Worm (Caenorhabditis elegans): Measurements from ENCODE around the gene Y57G7A.2.

DNA sequence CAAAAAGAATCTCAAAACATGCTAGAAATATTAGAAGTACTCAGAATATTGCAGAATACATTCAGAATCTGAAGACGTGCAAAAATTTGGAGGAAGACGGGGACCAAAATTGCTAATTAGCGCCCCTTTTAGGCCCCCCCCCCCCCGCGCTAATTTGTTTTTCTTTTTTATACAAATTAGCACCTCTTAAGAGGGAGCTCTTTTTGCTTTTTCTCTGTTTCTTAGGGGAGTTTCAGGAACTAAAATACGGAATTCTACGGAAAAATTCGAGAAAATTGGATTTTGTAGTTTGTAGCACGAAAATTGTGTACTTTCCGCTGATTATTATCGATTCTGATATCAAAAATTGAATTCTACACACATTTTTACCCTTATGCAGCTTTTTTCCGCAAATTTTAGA is 5.7 kb downstream of the Y57G7A.2 start, which contains the start of gene glb-31:
- TF ChIP-seq ztf-25 (GFP tag; IDR thresholded peaks at IDR 0.05): no peak
- TF ChIP-seq lin-54 (GFP tag; optimal IDR thresholded peaks at IDR 0.05): no peak
- no peak for TF ChIP-seq athp-1 (tag; optimal IDR thresholded peaks at IDR 0.05)
- no peak for TF ChIP-seq aptf-2 (GFP tag; conservative IDR thresholded peaks at IDR 0.05)
- no peak for TF ChIP-seq ama-1 (optimal IDR thresholded peaks at IDR 0.05)
- TF ChIP-seq ama-1 (GFP tag; optimal IDR thresholded peaks at IDR 0.05): no peak
- no peak for TF ChIP-seq ekl-4 (GFP tag; IDR thresholded peaks at IDR 0.05)
- no peak for TF ChIP-seq lin-26 (GFP tag; IDR thresholded peaks at IDR 0.05)
- TF ChIP-seq hmg-1.2 (GFP tag; IDR thresholded peaks at IDR 0.05): no peak
